Fruit fly (Drosophila melanogaster) whole organism, embryonic: ENCODE results near the gene CG31100.
A peak's percentile ranks its signal among the peaks of the same experiment; 100 is the strongest.

Experiments used
- CG1024 ChIP-seq: fragments of 200-800 bp; sonication (Bioruptor generic); IDR thresholded peaks from 2 replicates; pipeline ENCODE4 v1.3.6; 2022; ENCODE audit warnings: missing biosample characterization, missing genetic modification characterization
- CG10267 ChIP-seq: fragments of 200-800 bp; sonication (Bioruptor generic); optimal IDR thresholded peaks from 2 replicates; lab custom pipeline; 2018; ENCODE audit warnings: missing biosample characterization, mild to moderate bottlenecking, missing genetic modification characterization, moderate library complexity
- CG10431 ChIP-seq: fragments of 200-800 bp; sonication (Bioruptor generic); optimal IDR thresholded peaks from 3 replicates; lab custom pipeline; 2018; ENCODE audit warnings: missing biosample characterization, mild to moderate bottlenecking, missing genetic modification characterization
- CG10979 ChIP-seq: fragments of 200-800 bp; sonication (Bioruptor generic); optimal IDR thresholded peaks from 2 replicates; lab custom pipeline; 2018; ENCODE audit warnings: missing biosample characterization, mild to moderate bottlenecking, missing genetic modification characterization, moderate library complexity
- CG13424 ChIP-seq: fragments of 200-800 bp; sonication (Bioruptor generic); optimal IDR thresholded peaks from 2 replicates; lab custom pipeline; 2019; ENCODE audit warnings: missing biosample characterization, mild to moderate bottlenecking, missing genetic modification characterization, moderate library complexity
- CG14710 ChIP-seq: fragments of 200-800 bp; sonication (Bioruptor generic); optimal IDR thresholded peaks from 3 replicates; lab custom pipeline; 2019; ENCODE audit warnings: missing biosample characterization, mild to moderate bottlenecking, missing genetic modification characterization, moderate library complexity
- CG15479 ChIP-seq: fragments of 200-800 bp; sonication (Bioruptor generic); optimal IDR thresholded peaks from 3 replicates; lab custom pipeline; 2019; ENCODE audit warnings: missing biosample characterization, mild to moderate bottlenecking, missing genetic modification characterization, moderate library complexity
- CG17361 ChIP-seq: fragments of 200-800 bp; sonication (Bioruptor generic); IDR thresholded peaks from 3 replicates; pipeline ENCODE4 v1.3.6; 2022; ENCODE audit warnings: missing biosample characterization, missing genetic modification characterization
- CG17829 ChIP-seq: fragments of 200-800 bp; optimal IDR thresholded peaks from 2 replicates; lab custom pipeline; 2019; ENCODE audit warnings: missing biosample characterization, mild to moderate bottlenecking, missing genetic modification characterization, moderate library complexity
- CG18619 ChIP-seq: fragments of 200-800 bp; sonication (Bioruptor generic); optimal IDR thresholded peaks from 3 replicates; lab custom pipeline; 2017; ENCODE audit warnings: missing biosample characterization, mild to moderate bottlenecking, missing genetic modification characterization
- CG3726 ChIP-seq: fragments of 200-800 bp; sonication (Bioruptor generic); IDR thresholded peaks from 3 replicates; pipeline ENCODE4, ENCODE4 v1.3.6; 2022; ENCODE audit warnings: missing biosample characterization, missing genetic modification characterization
- CG4707 ChIP-seq: fragments of 200-800 bp; sonication (Bioruptor generic); optimal IDR thresholded peaks from 2 replicates; lab custom pipeline; 2018; ENCODE audit warnings: missing biosample characterization, mild to moderate bottlenecking, missing genetic modification characterization, moderate library complexity
- CG4820 ChIP-seq: fragments of 200-800 bp; sonication (Bioruptor generic); optimal IDR thresholded peaks from 3 replicates; lab custom pipeline; 2016; ENCODE audit warnings: missing biosample characterization, missing genetic modification characterization
- CG6175 ChIP-seq: fragments of 200-800 bp; sonication (Bioruptor generic); IDR thresholded peaks from 3 replicates; pipeline ENCODE4 v1.3.6; 2022; ENCODE audit warnings: missing biosample characterization, missing genetic modification characterization
- CG6791 ChIP-seq: fragments of 200-800 bp; sonication (Bioruptor generic); IDR thresholded peaks from 3 replicates; pipeline ENCODE4 v1.3.6; 2022; ENCODE audit warnings: missing biosample characterization, missing genetic modification characterization; ENCODE audit not compliant: partially characterized antibody
- CG7271 ChIP-seq: fragments of 200-800 bp; sonication (Bioruptor generic); optimal IDR thresholded peaks from 2 replicates; lab custom pipeline; 2018; ENCODE audit warnings: missing biosample characterization, mild to moderate bottlenecking, missing genetic modification characterization, moderate library complexity
- CG7357 ChIP-seq: fragments of 200-800 bp; sonication (Bioruptor generic); IDR thresholded peaks from 3 replicates; pipeline ENCODE4 v1.3.6; 2022; ENCODE audit warnings: missing biosample characterization, missing genetic modification characterization
- CG8478 ChIP-seq: fragments of >200 bp; optimal IDR thresholded peaks from 2 replicates; lab custom pipeline; 2018
- CG9437 ChIP-seq: fragments of 200-800 bp; sonication (Bioruptor generic); optimal IDR thresholded peaks from 2 replicates; lab custom pipeline; 2018; ENCODE audit warnings: missing biosample characterization, mild to moderate bottlenecking, missing genetic modification characterization
- Chrac-16 ChIP-seq: fragments of 200-800 bp; sonication (Bioruptor generic); optimal IDR thresholded peaks from 3 replicates; lab custom pipeline; 2016; ENCODE audit warnings: missing biosample characterization, missing genetic modification characterization
- CrebB ChIP-seq: fragments of 200-800 bp; sonication (Bioruptor generic); optimal IDR thresholded peaks from 3 replicates; lab custom pipeline; 2018; ENCODE audit warnings: missing biosample characterization, mild to moderate bottlenecking, missing genetic modification characterization
- Dek ChIP-seq: fragments of 200-800 bp; sonication (Bioruptor generic); optimal IDR thresholded peaks from 3 replicates; lab custom pipeline; 2019; ENCODE audit warnings: missing biosample characterization, mild to moderate bottlenecking, missing genetic modification characterization, moderate library complexity
- HLHmδ ChIP-seq: fragments of 200-800 bp; sonication (Bioruptor generic); optimal IDR thresholded peaks from 2 replicates; lab custom pipeline; 2018; ENCODE audit warnings: missing biosample characterization, mild to moderate bottlenecking, missing genetic modification characterization, moderate library complexity
- Lpt ChIP-seq: fragments of >200 bp; optimal IDR thresholded peaks from 2 replicates; lab custom pipeline; 2018; ENCODE audit warnings: missing biosample characterization, missing genetic modification characterization
- Mad ChIP-seq: fragments of 200-800 bp; sonication (Bioruptor generic); optimal IDR thresholded peaks from 2 replicates; lab custom pipeline; 2016; ENCODE audit warnings: missing biosample characterization, missing genetic modification characterization
- Mes4 ChIP-seq: fragments of 200-800 bp; sonication (Bioruptor generic); optimal IDR thresholded peaks from 2 replicates; lab custom pipeline; 2016; ENCODE audit warnings: missing biosample characterization, missing genetic modification characterization
- Pdp1 ChIP-seq, 2 experiments: fragments of 200-800 bp; sonication (Bioruptor generic); optimal IDR thresholded peaks; 3 replicates each; lab custom pipeline; 2016; ENCODE audit warnings: missing biosample characterization in 2 of 2, missing genetic modification characterization in 2 of 2, mild to moderate bottlenecking in 1 of 2, moderate library complexity in 1 of 2
- Ssrp ChIP-seq: fragments of 200-800 bp; sonication (Bioruptor generic); optimal IDR thresholded peaks from 2 replicates; lab custom pipeline; 2018; ENCODE audit warnings: missing biosample characterization, mild to moderate bottlenecking, missing genetic modification characterization, moderate library complexity
- Xbp1 ChIP-seq: fragments of 200-800 bp; sonication (Bioruptor generic); optimal IDR thresholded peaks from 3 replicates; lab custom pipeline; 2016; ENCODE audit warnings: missing biosample characterization, mild to moderate bottlenecking, missing genetic modification characterization
- ab ChIP-seq: fragments of 200-800 bp; sonication (Bioruptor generic); optimal IDR thresholded peaks from 2 replicates; lab custom pipeline; 2016; ENCODE audit warnings: missing biosample characterization, missing genetic modification characterization
- ap ChIP-seq: fragments of 200-800 bp; sonication (Bioruptor generic); IDR thresholded peaks from 2 replicates; pipeline ENCODE4 v1.3.6; 2022; ENCODE audit warnings: missing biosample characterization, missing genetic modification characterization
- az2 ChIP-seq: fragments of 200-800 bp; sonication (Bioruptor generic); optimal IDR thresholded peaks from 3 replicates; lab custom pipeline; 2016; ENCODE audit warnings: missing biosample characterization, missing genetic modification characterization
- bigmax ChIP-seq: fragments of 200-800 bp; sonication (Bioruptor generic); optimal IDR thresholded peaks from 2 replicates; lab custom pipeline; 2018; ENCODE audit warnings: missing biosample characterization, mild to moderate bottlenecking, missing genetic modification characterization
- danr ChIP-seq: fragments of 200-800 bp; sonication (Bioruptor generic); IDR thresholded peaks from 2 replicates; pipeline ENCODE4 v1.3.6; 2022; ENCODE audit warnings: missing biosample characterization, missing genetic modification characterization
- en ChIP-seq: fragments of 200-800 bp; sonication (Bioruptor generic); optimal IDR thresholded peaks from 2 replicates; lab custom pipeline; 2016; ENCODE audit warnings: missing biosample characterization, missing genetic modification characterization
- grn ChIP-seq: fragments of 200-800 bp; sonication (Bioruptor generic); optimal IDR thresholded peaks from 3 replicates; lab custom pipeline; 2017; ENCODE audit warnings: missing biosample characterization, missing genetic modification characterization
- gsb ChIP-seq: fragments of 200-800 bp; sonication (Bioruptor generic); IDR thresholded peaks from 2 replicates; pipeline ENCODE4 v1.3.6; 2022; ENCODE audit warnings: missing biosample characterization, missing genetic modification characterization
- gsb-n ChIP-seq: fragments of 200-800 bp; sonication (Bioruptor generic); optimal IDR thresholded peaks from 3 replicates; lab custom pipeline; 2018; ENCODE audit warnings: missing biosample characterization, mild to moderate bottlenecking, missing genetic modification characterization
- jigr1 ChIP-seq: fragments of 200-800 bp; sonication (Bioruptor generic); IDR thresholded peaks from 3 replicates; pipeline ENCODE4 v1.3.6; 2022; ENCODE audit warnings: missing biosample characterization, missing genetic modification characterization
- kah ChIP-seq: fragments of 200-800 bp; sonication (Bioruptor generic); optimal IDR thresholded peaks from 2 replicates; lab custom pipeline; 2018; ENCODE audit warnings: missing biosample characterization, mild to moderate bottlenecking, missing genetic modification characterization
- kay ChIP-seq: fragments of 200-800 bp; sonication (Bioruptor generic); optimal IDR thresholded peaks from 2 replicates; lab custom pipeline; 2016; ENCODE audit warnings: missing biosample characterization, missing genetic modification characterization
- ken ChIP-seq: fragments of 200-800 bp; sonication (Bioruptor generic); IDR thresholded peaks from 3 replicates; pipeline ENCODE4 v1.3.6; 2022; ENCODE audit warnings: missing biosample characterization, missing genetic modification characterization
- nmo ChIP-seq: fragments of 200-800 bp; sonication (Bioruptor generic); optimal IDR thresholded peaks from 2 replicates; lab custom pipeline; 2018; ENCODE audit warnings: missing biosample characterization, mild to moderate bottlenecking, missing genetic modification characterization, moderate library complexity
- pros ChIP-seq: fragments of 200-800 bp; sonication (Bioruptor generic); optimal IDR thresholded peaks from 3 replicates; lab custom pipeline; 2019; ENCODE audit warnings: missing biosample characterization, mild to moderate bottlenecking, missing genetic modification characterization, moderate library complexity
- run ChIP-seq: fragments of 200-800 bp; sonication (Bioruptor generic); optimal IDR thresholded peaks from 3 replicates; lab custom pipeline; 2018; ENCODE audit warnings: missing biosample characterization, mild to moderate bottlenecking, missing genetic modification characterization
- seq ChIP-seq: fragments of 200-800 bp; sonication (Bioruptor generic); IDR thresholded peaks from 2 replicates; pipeline ENCODE4 v1.3.6; 2022; ENCODE audit warnings: missing biosample characterization, missing genetic modification characterization
- sima ChIP-seq: fragments of 200-800 bp; sonication (Bioruptor generic); optimal IDR thresholded peaks from 2 replicates; lab custom pipeline; 2016; ENCODE audit warnings: missing biosample characterization, missing genetic modification characterization
- tna ChIP-seq: fragments of 200-800 bp; sonication (Bioruptor generic); IDR thresholded peaks from 2 replicates; pipeline ENCODE4 v1.3.6; 2022; ENCODE audit warnings: missing biosample characterization, missing genetic modification characterization; ENCODE audit not compliant: partially characterized antibody
- tup ChIP-seq: fragments of 200-800 bp; sonication (Bioruptor generic); optimal IDR thresholded peaks from 2 replicates; lab custom pipeline; 2016; ENCODE audit warnings: missing biosample characterization, mild to moderate bottlenecking, missing genetic modification characterization, moderate library complexity
- usp ChIP-seq: fragments of >200 bp; optimal IDR thresholded peaks from 2 replicates; lab custom pipeline; 2017; ENCODE audit warnings: missing biosample characterization, missing genetic modification characterization
- vfl ChIP-seq: fragments of 200-800 bp; sonication (Bioruptor generic); optimal IDR thresholded peaks from 2 replicates; lab custom pipeline; 2016; ENCODE audit warnings: missing biosample characterization, missing genetic modification characterization
- yki ChIP-seq: fragments of >200 bp; optimal IDR thresholded peaks from 3 replicates; lab custom pipeline; 2018

CG31100 gene

DNA sequence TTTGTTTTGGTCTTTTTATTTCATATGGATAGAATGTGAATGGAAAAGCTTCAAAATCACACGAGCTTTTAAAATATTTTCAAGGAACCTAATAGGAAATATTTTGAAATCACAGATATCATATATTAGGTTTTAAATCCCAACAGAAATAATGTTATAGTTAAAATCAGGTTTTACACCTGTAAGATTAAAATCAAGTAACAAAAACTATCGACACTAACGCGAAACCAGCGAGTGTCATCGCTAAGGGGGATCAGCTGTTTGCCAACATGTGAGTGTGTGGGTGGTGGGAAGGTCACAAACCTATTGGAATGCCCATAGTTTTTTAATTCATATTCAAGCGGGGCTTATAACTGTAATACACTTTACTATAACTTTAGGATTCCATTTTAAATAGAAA, 35.2 kb upstream of the CG31100 start, which contains the start of gene hyx (continued):
- peak; percentile 92 for TF ChIP-seq grn
- TF ChIP-seq CG4707 (GFP tag; lab: Kevin White, UChicago), result no peak
- peak; percentile 53 for TF ChIP-seq CG10267 (tag; lab: Kevin White, UChicago)
- peak in 1 of 2 experiments; percentile 41 for TF ChIP-seq Pdp1 (GFP tag; optimal IDR thresholded peaks at IDR 0.05; lab: Kevin White, UChicago)
- no peak for TF ChIP-seq jigr1
- TF ChIP-seq gsb (GFP tag; lab: Robert Waterston, UW), result no peak
- no peak for TF ChIP-seq CG9437 (GFP tag; lab: Kevin White, UChicago)
- TF ChIP-seq CG1024 (GFP tag; lab: Robert Waterston, UW), result no peak
- TF ChIP-seq CG15479 (GFP tag; lab: Kevin White, UChicago), result no peak
- TF ChIP-seq CG13424 (tag; lab: Kevin White, UChicago), result peak; percentile 52
- peak; percentile 47 for TF ChIP-seq Xbp1 (GFP tag; lab: Kevin White, UChicago)
- TF ChIP-seq Ssrp (tag; lab: Kevin White, UChicago), result no peak
- no peak for TF ChIP-seq sima
- no peak for TF ChIP-seq ap (GFP tag; lab: Robert Waterston, UW)
- peak; percentile 26 for TF ChIP-seq CG10979
- peak; percentile 56; the same call in 1 of the 2 replicates for TF ChIP-seq tna (GFP tag; lab: Robert Waterston, UW)
- no peak for TF ChIP-seq HLHmδ (GFP tag; lab: Kevin White, UChicago)
- peak; percentile 79 for TF ChIP-seq CG6791 (GFP tag; lab: Robert Waterston, UW)
- no peak for TF ChIP-seq CG7357 (GFP tag; lab: Robert Waterston, UW)
- no peak for TF ChIP-seq CG10431 (GFP tag; lab: Kevin White, UChicago)
- TF ChIP-seq CG3726, result no peak
- no peak for TF ChIP-seq Mad (GFP tag; lab: Kevin White, UChicago)
- TF ChIP-seq seq (GFP tag; lab: Robert Waterston, UW), result no peak
- no peak for TF ChIP-seq CrebB
- TF ChIP-seq usp (GFP tag; lab: Kevin White, UChicago), result no peak
- peak; percentile 38 for TF ChIP-seq CG17829 (tag; lab: Kevin White, UChicago)
- TF ChIP-seq Mes4 (GFP tag; lab: Kevin White, UChicago), result no peak
- peak; percentile 27 for TF ChIP-seq nmo
- TF ChIP-seq Dek, result peak; percentile 41
- no peak for TF ChIP-seq tup (GFP tag; lab: Kevin White, UChicago)
- TF ChIP-seq CG6175, result no peak
- TF ChIP-seq ab (GFP tag; lab: Kevin White, UChicago), result no peak
- no peak for TF ChIP-seq pros (GFP tag; lab: Kevin White, UChicago)
- TF ChIP-seq en (GFP tag; lab: Kevin White, UChicago), result no peak
- no peak for TF ChIP-seq danr (GFP tag; lab: Robert Waterston, UW)
- TF ChIP-seq CG7271 (tag; lab: Kevin White, UChicago), result no peak
- TF ChIP-seq run (tag; lab: Kevin White, UChicago), result no peak
- no peak for TF ChIP-seq kah (GFP tag; lab: Kevin White, UChicago)
- peak; percentile 46 for TF ChIP-seq vfl (GFP tag; lab: Kevin White, UChicago)
- no peak for TF ChIP-seq gsb-n (tag; lab: Kevin White, UChicago)
- TF ChIP-seq az2 (GFP tag; lab: Kevin White, UChicago), result peak; percentile 49
- no peak for TF ChIP-seq CG8478 (lab: Kevin White, UChicago)
- TF ChIP-seq ken (GFP tag; lab: Robert Waterston, UW), result 0 out of 3 replicates have a peak, but pooled peaks have one; percentile 24
- TF ChIP-seq bigmax, result no peak
- TF ChIP-seq CG17361 (GFP tag; lab: Robert Waterston, UW), result 0 out of 3 replicates have a peak, but pooled peaks have one; percentile 15
- no peak for TF ChIP-seq yki (lab: Kevin White, UChicago)
- TF ChIP-seq Chrac-16 (GFP tag; lab: Kevin White, UChicago), result peak; percentile 39
- no peak for TF ChIP-seq Lpt (GFP tag; lab: Kevin White, UChicago)
- peak; percentile 22 for TF ChIP-seq CG18619
- TF ChIP-seq kay (GFP tag; lab: Kevin White, UChicago), result no peak
- TF ChIP-seq CG14710 (tag; lab: Kevin White, UChicago), result peak; percentile 32
- peak; percentile 10 for TF ChIP-seq CG4820
